Worm (Caenorhabditis elegans) whole organism, L4 larva: ENCODE results near the gene nhx-9.

Source experiments
- T20F7.1 ChIP-seq: fragments of 200-800 bp; sonication (Bioruptor generic); optimal IDR thresholded peaks from 2 replicates; lab custom pipeline; 2018; ENCODE audit warnings: mild to moderate bottlenecking, missing genetic modification characterization, missing compliant biosample characterization
- Y105C5A.15 ChIP-seq: fragments of 200-800 bp; sonication (Bioruptor generic); IDR thresholded peaks from 2 replicates; pipeline ENCODE4 v1.3.6; 2022; ENCODE audit warnings: missing genetic modification characterization, missing compliant biosample characterization
- Y48G9A.11 ChIP-seq: fragments of 200-800 bp; sonication (Bioruptor generic); IDR thresholded peaks from 2 replicates; pipeline ENCODE4 v1.3.6; 2022; ENCODE audit warnings: missing genetic modification reagents, missing genetic modification characterization, missing compliant biosample characterization
- Y75B8A.6 ChIP-seq: fragments of 200-800 bp; sonication (Bioruptor generic); IDR thresholded peaks from 2 replicates; pipeline ENCODE4 v1.3.6; 2022; ENCODE audit warnings: missing genetic modification reagents, missing genetic modification characterization, missing compliant biosample characterization
- ZK546.5 ChIP-seq, 2 experiments: sonication (generic microtip); optimal IDR thresholded peaks; 2 replicates each; lab custom pipeline; 2017; ENCODE audit warnings: missing biosample characterization in 2 of 2, missing genetic modification characterization in 2 of 2
- aha-1 ChIP-seq: fragments of 150-350 bp; peaks from one replicate; lab custom pipeline; 2014; ENCODE audit warnings: missing biosample characterization, missing genetic modification characterization
- ama-1 ChIP-seq: fragments of 150-350 bp; optimal IDR thresholded peaks from 2 replicates; lab custom pipeline; 2014; ENCODE audit warnings: inconsistent platforms, mixed read lengths
- ceh-28 ChIP-seq: fragments of 150-350 bp; optimal IDR thresholded peaks from 2 replicates; lab custom pipeline; 2014; ENCODE audit warnings: missing biosample characterization, missing genetic modification reagents, missing genetic modification characterization
- ceh-44 ChIP-seq: fragments of 200-800 bp; sonication (Bioruptor generic); IDR thresholded peaks from 2 replicates; pipeline ENCODE4 v1.3.6; 2022; ENCODE audit warnings: missing genetic modification reagents, missing genetic modification characterization, missing compliant biosample characterization
- ceh-62 ChIP-seq: sonication (generic microtip); optimal IDR thresholded peaks from 2 replicates; lab custom pipeline; 2017; ENCODE audit warnings: missing biosample characterization, missing genetic modification characterization
- ces-1 ChIP-seq: fragments of 150-350 bp; sonication (generic microtip); optimal IDR thresholded peaks from 4 replicates; lab custom pipeline; 2014; ENCODE audit warnings: missing biosample characterization, missing genetic modification reagents, missing genetic modification characterization
- daf-16 ChIP-seq, 3 experiments: sonication (generic microtip); optimal IDR thresholded peaks; 2 replicates each; lab custom pipeline; 2016 to 2017; ENCODE audit warnings: missing genetic modification characterization in 3 of 3, missing genetic modification reagents in 3 of 3, mild to moderate bottlenecking in 2 of 3, missing compliant biosample characterization in 2 of 3, missing biosample characterization in 1 of 3, moderate library complexity in 1 of 3
- dmd-6 ChIP-seq: fragments of 200-800 bp; sonication (Bioruptor generic); IDR thresholded peaks from 2 replicates; pipeline ENCODE4 v1.3.6; 2022; ENCODE audit warnings: missing genetic modification reagents, missing genetic modification characterization, missing compliant biosample characterization
- dmd-8 ChIP-seq: fragments of 200-800 bp; sonication (Bioruptor generic); IDR thresholded peaks from 2 replicates; pipeline ENCODE4 v1.3.6; 2022; ENCODE audit warnings: missing genetic modification characterization, missing compliant biosample characterization
- dpl-1 ChIP-seq: fragments of 150-350 bp; optimal IDR thresholded peaks from 2 replicates; lab custom pipeline; 2014; ENCODE audit warnings: missing biosample characterization, missing genetic modification reagents, missing genetic modification characterization
- duxl-1 ChIP-seq: sonication (generic microtip); optimal IDR thresholded peaks from 2 replicates; lab custom pipeline; 2016; ENCODE audit warnings: mild to moderate bottlenecking, missing genetic modification characterization, moderate library complexity, missing compliant biosample characterization; ENCODE audit not compliant: poor library complexity
- egl-27 ChIP-seq: sonication (generic microtip); optimal IDR thresholded peaks from 3 replicates; lab custom pipeline; 2017; ENCODE audit warnings: missing biosample characterization, missing genetic modification reagents, missing genetic modification characterization
- egl-43 ChIP-seq: fragments of 200-800 bp; sonication (Bioruptor generic); IDR thresholded peaks from 2 replicates; pipeline ENCODE4 v1.3.6; 2022; ENCODE audit warnings: missing genetic modification reagents, missing genetic modification characterization, missing compliant biosample characterization
- gei-8 ChIP-seq: fragments of 200-800 bp; sonication (Bioruptor generic); optimal IDR thresholded peaks from 2 replicates; lab custom pipeline; 2018; ENCODE audit warnings: mild to moderate bottlenecking, missing genetic modification characterization, missing compliant biosample characterization
- hif-1 ChIP-seq, 2 experiments: sonication (generic microtip); optimal IDR thresholded peaks; 2 replicates each; lab custom pipeline; 2016 to 2017; ENCODE audit warnings: missing compliant biosample characterization in 2 of 2, missing genetic modification characterization in 2 of 2, missing genetic modification reagents in 2 of 2, missing genotype in 2 of 2, mild to moderate bottlenecking in 1 of 2
- lim-7 ChIP-seq: fragments of 200-800 bp; sonication (Bioruptor generic); IDR thresholded peaks from 2 replicates; pipeline ENCODE4 v1.3.6; 2022; ENCODE audit warnings: missing genetic modification characterization, missing compliant biosample characterization
- lin-13 ChIP-seq: fragments of 150-350 bp; optimal IDR thresholded peaks from 2 replicates; lab custom pipeline; 2014; ENCODE audit warnings: missing biosample characterization, missing genetic modification reagents, missing genetic modification characterization
- lin-29 ChIP-seq: fragments of 200-800 bp; sonication (Bioruptor generic); IDR thresholded peaks from 2 replicates; pipeline ENCODE4 v1.3.6; 2022; ENCODE audit warnings: missing genetic modification reagents, missing genetic modification characterization, missing compliant biosample characterization
- lsy-2 ChIP-seq, 2 experiments: fragments of 150-350 bp in 1 of 2; sonication (generic microtip) in 1 of 2; optimal IDR thresholded peaks; 2 replicates each; lab custom pipeline; 2014 to 2017; ENCODE audit warnings: missing biosample characterization in 2 of 2, missing genetic modification characterization in 2 of 2
- mdl-1 ChIP-seq, 2 experiments: fragments of 150-350 bp in 1 of 2; sonication (generic microtip) in 1 of 2; optimal IDR thresholded peaks; 2 replicates each; lab custom pipeline; 2014 to 2017; ENCODE audit warnings: missing biosample characterization in 2 of 2, missing genetic modification characterization in 2 of 2
- mep-1 ChIP-seq: fragments of 150-350 bp; sonication (generic microtip); optimal IDR thresholded peaks from 3 replicates; lab custom pipeline; 2014; ENCODE audit warnings: missing biosample characterization, missing genetic modification characterization
- mes-2 ChIP-seq: sonication (generic microtip); optimal IDR thresholded peaks from 2 replicates; lab custom pipeline; 2016; ENCODE audit warnings: missing genotype, mild to moderate bottlenecking, missing genetic modification characterization, missing compliant biosample characterization; ENCODE audit not compliant: poor library complexity, severe bottlenecking
- mxl-2 ChIP-seq: fragments of 200-800 bp; sonication (Bioruptor generic); conservative IDR thresholded peaks from 2 replicates; pipeline ENCODE4 v1.3.6; 2022; ENCODE audit warnings: missing genetic modification reagents, missing genetic modification characterization, missing compliant biosample characterization
- nhr-10 ChIP-seq: fragments of 150-350 bp; optimal IDR thresholded peaks from 2 replicates; lab custom pipeline; 2014; ENCODE audit warnings: missing biosample characterization, missing genetic modification characterization
- nhr-102 ChIP-seq: sonication (generic microtip); optimal IDR thresholded peaks from 2 replicates; lab custom pipeline; 2016; ENCODE audit warnings: mild to moderate bottlenecking, missing genetic modification characterization, moderate library complexity, missing compliant biosample characterization
- nhr-237 ChIP-seq: sonication (generic microtip); optimal IDR thresholded peaks from 2 replicates; lab custom pipeline; 2017; ENCODE audit warnings: missing biosample characterization, missing genetic modification characterization
- pha-4 ChIP-seq, 2 experiments: fragments of 150-350 bp in 1 of 2; fragments of 200-800 bp in 1 of 2; sonication (Bioruptor generic) in 1 of 2; IDR thresholded peaks in 1 of 2; optimal IDR thresholded peaks in 1 of 2; 2 replicates each; pipeline versions ENCODE4 v1.3.6 to Lab custom; 2014 to 2022; ENCODE audit warnings: missing genetic modification characterization in 2 of 2, missing genetic modification reagents in 2 of 2, missing biosample characterization in 1 of 2, missing compliant biosample characterization in 1 of 2
- set-16 ChIP-seq: fragments of 200-800 bp; sonication (Bioruptor generic); IDR thresholded peaks from 2 replicates; pipeline ENCODE4 v1.3.6; 2022; ENCODE audit warnings: missing genetic modification reagents, missing genetic modification characterization, missing compliant biosample characterization
- skn-1 ChIP-seq: fragments of 150-350 bp; optimal IDR thresholded peaks from 2 replicates; lab custom pipeline; 2014; ENCODE audit warnings: missing biosample characterization, missing genetic modification characterization
- spr-1 ChIP-seq: sonication (generic microtip); optimal IDR thresholded peaks from 2 replicates; lab custom pipeline; 2016; ENCODE audit warnings: mild to moderate bottlenecking, missing genetic modification characterization, missing compliant biosample characterization
- zfp-2 ChIP-seq: sonication (generic microtip); optimal IDR thresholded peaks from 2 replicates; lab custom pipeline; 2016; ENCODE audit warnings: mild to moderate bottlenecking, missing genetic modification characterization, missing compliant biosample characterization
- zfp-3 ChIP-seq: fragments of 200-800 bp; sonication (Bioruptor generic); conservative IDR thresholded peaks from 2 replicates; pipeline ENCODE4 v1.3.6; 2022; ENCODE audit warnings: missing genetic modification reagents, missing genetic modification characterization, missing compliant biosample characterization
- zip-11 ChIP-seq: fragments of 200-800 bp; sonication (Bioruptor generic); IDR thresholded peaks from 2 replicates; pipeline ENCODE4 v1.3.6; 2022; ENCODE audit warnings: missing genetic modification characterization, missing compliant biosample characterization
- ztf-11 ChIP-seq: fragments of 150-350 bp; optimal IDR thresholded peaks from 2 replicates; lab custom pipeline; 2014; ENCODE audit warnings: missing biosample characterization, missing genetic modification characterization
- ztf-7 ChIP-seq: fragments of 150-350 bp; optimal IDR thresholded peaks from 2 replicates; lab custom pipeline; 2014; ENCODE audit warnings: missing biosample characterization, missing genetic modification characterization

Gene nhx-9

ce11 chrIV:11914837-11915737 is 15.6 kb upstream of the nhx-9 start, which contains the start of gene fat-6 (continued):
- TF ChIP-seq ceh-44 (GFP tag; lab: Robert Waterston, UW) (no peak), ceh-28 (no peak), mep-1 (peak; percentile 44), lin-13 (GFP tag; lab: Kevin White, UChicago) (no peak), dpl-1 (GFP tag; lab: Kevin White, UChicago) (no peak), spr-1 (no peak), zfp-3 (GFP tag; lab: Robert Waterston, UW) (peak; percentile 64), ceh-62 (tag; lab: Kevin White, UChicago) (no peak), mes-2 (tag; lab: Kevin White, UChicago) (no peak), zip-11 (GFP tag; lab: Robert Waterston, UW) (no peak), ztf-11 (tag; lab: Kevin White, UChicago) (no peak), Y48G9A.11 (GFP tag; lab: Robert Waterston, UW) (no peak), dmd-8 (GFP tag; lab: Robert Waterston, UW) (no peak), zfp-2 (tag; lab: Kevin White, UChicago) (no peak), pha-4 (GFP tag; IDR thresholded peaks at IDR 0.05; lab: Robert Waterston, UW) (no peak), pha-4 (tag; optimal IDR thresholded peaks at IDR 0.05; lab: Kevin White, UChicago) (no peak), T20F7.1 (peak; percentile 34), ztf-7 (tag; lab: Kevin White, UChicago) (no peak), Y75B8A.6 (GFP tag; lab: Robert Waterston, UW) (peak; percentile 27; the same call in 1 of the 2 replicates), mxl-2 (GFP tag; lab: Robert Waterston, UW) (no peak), lim-7 (GFP tag; lab: Robert Waterston, UW) (0 out of 2 replicates have a peak, but pooled peaks have one; percentile 45), nhr-237 (tag; lab: Kevin White, UChicago) (no peak), lin-29 (no peak), egl-43 (no peak), daf-16 (GFP tag; optimal IDR thresholded peaks at IDR 0.05; lab: Kevin White, UChicago) (no peak), daf-16 (tag; optimal IDR thresholded peaks at IDR 0.05; lab: Kevin White, UChicago) (peak; percentile 58), lsy-2 (tag; optimal IDR thresholded peaks at IDR 0.05; lab: Kevin White, UChicago) (peak in 1 of 2 experiments; percentile 18), duxl-1 (tag; lab: Kevin White, UChicago) (no peak), hif-1 (tag; optimal IDR thresholded peaks at IDR 0.05; lab: Kevin White, UChicago) (no peak), nhr-10 (tag; lab: Kevin White, UChicago) (peak; percentile 52), egl-27 (tag; lab: Kevin White, UChicago) (no peak), skn-1 (tag; lab: Kevin White, UChicago) (no peak), set-16 (no peak), gei-8 (GFP tag; lab: Kevin White, UChicago) (no peak), ama-1 (lab: Kevin White, UChicago) (no peak), aha-1 (tag; lab: Kevin White, UChicago) (peak; percentile 66), ZK546.5 (tag; optimal IDR thresholded peaks at IDR 0.05; lab: Kevin White, UChicago) (no peak), dmd-6 (GFP tag; lab: Robert Waterston, UW) (peak; percentile 26; the same call in 1 of the 2 replicates), ces-1 (GFP tag; lab: Kevin White, UChicago) (no peak), nhr-102 (tag; lab: Kevin White, UChicago) (no peak), Y105C5A.15 (GFP tag; lab: Robert Waterston, UW) (no peak), mdl-1 (tag; optimal IDR thresholded peaks at IDR 0.05; lab: Kevin White, UChicago) (peak in 1 of 2 experiments; percentile 1)
